Worm (Caenorhabditis elegans) whole organism, late embryonic: Measurements from ENCODE around the gene fbxb-107.
A peak's percentile ranks its signal among the peaks of the same experiment; 100 is the strongest.

ENCODE experiments used
- C08G9.2 ChIP-seq: sonication (generic microtip); optimal IDR thresholded peaks from 2 replicates; lab custom pipeline; 2016; ENCODE audit warnings: mild to moderate bottlenecking, missing genetic modification characterization, moderate library complexity, missing compliant biosample characterization
- T23F11.4 ChIP-seq: fragments of 200-800 bp; sonication (Bioruptor generic); optimal IDR thresholded peaks from 2 replicates; lab custom pipeline; 2018; ENCODE audit warnings: mild to moderate bottlenecking, missing genetic modification characterization, missing compliant biosample characterization
- ceh-18 ChIP-seq: sonication (generic microtip); optimal IDR thresholded peaks from 2 replicates; lab custom pipeline; 2016; ENCODE audit warnings: missing genetic modification characterization, missing compliant biosample characterization
- ceh-19 ChIP-seq: fragments of 200-800 bp; sonication (Bioruptor generic); optimal IDR thresholded peaks from 2 replicates; lab custom pipeline; 2018; ENCODE audit warnings: mild to moderate bottlenecking, missing genetic modification characterization, missing compliant biosample characterization
- ceh-30 ChIP-seq: fragments of 150-350 bp; optimal IDR thresholded peaks from 2 replicates; lab custom pipeline; 2014; ENCODE audit warnings: missing biosample characterization, missing genetic modification characterization
- ceh-45 ChIP-seq: fragments of 200-800 bp; sonication (Bioruptor generic); IDR thresholded peaks from 2 replicates; pipeline ENCODE4 v1.3.6; 2022; ENCODE audit warnings: missing genetic modification reagents, missing genetic modification characterization, missing compliant biosample characterization
- dve-1 ChIP-seq: sonication (generic microtip); optimal IDR thresholded peaks from 2 replicates; lab custom pipeline; 2017; ENCODE audit warnings: antibody characterized with exemption, mild to moderate bottlenecking, missing genetic modification characterization, missing compliant biosample characterization
- elt-2 ChIP-seq: sonication (generic microtip); optimal IDR thresholded peaks from 2 replicates; lab custom pipeline; 2016; ENCODE audit warnings: missing genetic modification reagents, missing genetic modification characterization, missing compliant biosample characterization
- elt-4 ChIP-seq: sonication (generic microtip); optimal IDR thresholded peaks from 2 replicates; lab custom pipeline; 2016; ENCODE audit warnings: missing genetic modification characterization, missing compliant biosample characterization
- ets-4 ChIP-seq: sonication (generic microtip); optimal IDR thresholded peaks from 2 replicates; lab custom pipeline; 2016; ENCODE audit warnings: missing genetic modification characterization, missing compliant biosample characterization
- fax-1 ChIP-seq: sonication (generic microtip); optimal IDR thresholded peaks from 2 replicates; lab custom pipeline; 2016; ENCODE audit warnings: missing genotype, missing genetic modification characterization, missing compliant biosample characterization
- fkh-10 ChIP-seq: fragments of 150-350 bp; optimal IDR thresholded peaks from 2 replicates; lab custom pipeline; 2014; ENCODE audit warnings: missing biosample characterization, missing genetic modification reagents, missing genetic modification characterization
- gmeb-2 ChIP-seq: sonication (generic microtip); optimal IDR thresholded peaks from 2 replicates; lab custom pipeline; 2016; ENCODE audit warnings: missing genetic modification characterization, inconsistent platforms, missing compliant biosample characterization
- hlh-15 ChIP-seq: sonication (generic microtip); optimal IDR thresholded peaks from 2 replicates; lab custom pipeline; 2016; ENCODE audit warnings: missing genetic modification characterization, missing compliant biosample characterization
- hlh-30 ChIP-seq: sonication (generic microtip); optimal IDR thresholded peaks from 2 replicates; lab custom pipeline; 2017; ENCODE audit warnings: antibody characterized with exemption, missing genetic modification characterization, missing compliant biosample characterization; ENCODE audit not compliant: insufficient read depth
- hlh-6 ChIP-seq: sonication (generic microtip); optimal IDR thresholded peaks from 2 replicates; lab custom pipeline; 2016; ENCODE audit warnings: missing genotype, missing genetic modification characterization, missing compliant biosample characterization
- lim-6 ChIP-seq: sonication (generic microtip); optimal IDR thresholded peaks from 2 replicates; lab custom pipeline; 2016; ENCODE audit warnings: missing genetic modification characterization, missing compliant biosample characterization
- lin-11 ChIP-seq: fragments of 200-800 bp; sonication (Bioruptor generic); optimal IDR thresholded peaks from 2 replicates; lab custom pipeline; 2018; ENCODE audit warnings: mild to moderate bottlenecking, missing genetic modification characterization, missing compliant biosample characterization
- madf-2 ChIP-seq: sonication (generic microtip); optimal IDR thresholded peaks from 2 replicates; lab custom pipeline; 2017; ENCODE audit warnings: missing genetic modification characterization, missing compliant biosample characterization
- nfya-1 ChIP-seq: sonication (generic microtip); optimal IDR thresholded peaks from 2 replicates; lab custom pipeline; 2017; ENCODE audit warnings: missing genetic modification characterization, mild to moderate bottlenecking, missing compliant biosample characterization, antibody characterized with exemption, moderate library complexity
- nhr-232 ChIP-seq: sonication (generic microtip); optimal IDR thresholded peaks from 2 replicates; lab custom pipeline; 2016; ENCODE audit warnings: missing genetic modification characterization, missing compliant biosample characterization
- npax-4 ChIP-seq: sonication (generic microtip); optimal IDR thresholded peaks from 2 replicates; lab custom pipeline; 2016; ENCODE audit warnings: missing genetic modification characterization, missing compliant biosample characterization
- pax-1 ChIP-seq: fragments of 150-350 bp; optimal IDR thresholded peaks from 2 replicates; lab custom pipeline; 2014; ENCODE audit warnings: missing biosample characterization, missing genetic modification characterization
- pqm-1 ChIP-seq: sonication (generic microtip); optimal IDR thresholded peaks from 2 replicates; lab custom pipeline; 2016; ENCODE audit warnings: missing genetic modification characterization, missing compliant biosample characterization
- sdc-2 ChIP-seq: sonication (generic microtip); optimal IDR thresholded peaks from 2 replicates; lab custom pipeline; 2016; ENCODE audit warnings: missing genotype, missing genetic modification characterization, missing compliant biosample characterization
- sox-4 ChIP-seq: sonication (generic microtip); optimal IDR thresholded peaks from 2 replicates; lab custom pipeline; 2017; ENCODE audit warnings: mild to moderate bottlenecking, missing genetic modification characterization, inconsistent platforms, missing compliant biosample characterization
- syd-9 ChIP-seq: sonication (generic microtip); optimal IDR thresholded peaks from 2 replicates; lab custom pipeline; 2016; ENCODE audit warnings: mild to moderate bottlenecking, missing genetic modification characterization, moderate library complexity, missing compliant biosample characterization
- tbx-2 ChIP-seq: sonication (generic microtip); optimal IDR thresholded peaks from 2 replicates; lab custom pipeline; 2016; ENCODE audit warnings: missing genetic modification characterization, missing compliant biosample characterization
- ttx-3 ChIP-seq: sonication (generic microtip); optimal IDR thresholded peaks from 2 replicates; lab custom pipeline; 2016; ENCODE audit warnings: missing genetic modification reagents, missing genetic modification characterization, missing compliant biosample characterization
- unc-42 ChIP-seq: sonication (generic microtip); optimal IDR thresholded peaks from 2 replicates; lab custom pipeline; 2016; ENCODE audit warnings: missing genotype, missing genetic modification characterization, missing compliant biosample characterization
- unc-55 ChIP-seq: sonication (generic microtip); optimal IDR thresholded peaks from 2 replicates; lab custom pipeline; 2017; ENCODE audit warnings: missing biosample characterization, missing genetic modification reagents, missing genetic modification characterization
- zip-5 ChIP-seq: sonication (generic microtip); optimal IDR thresholded peaks from 2 replicates; lab custom pipeline; 2016; ENCODE audit warnings: missing genetic modification characterization, missing compliant biosample characterization
- ztf-16 ChIP-seq: sonication (generic microtip); optimal IDR thresholded peaks from 2 replicates; lab custom pipeline; 2017; ENCODE audit warnings: missing genetic modification characterization, missing compliant biosample characterization

fbxb-107 gene

DNA sequence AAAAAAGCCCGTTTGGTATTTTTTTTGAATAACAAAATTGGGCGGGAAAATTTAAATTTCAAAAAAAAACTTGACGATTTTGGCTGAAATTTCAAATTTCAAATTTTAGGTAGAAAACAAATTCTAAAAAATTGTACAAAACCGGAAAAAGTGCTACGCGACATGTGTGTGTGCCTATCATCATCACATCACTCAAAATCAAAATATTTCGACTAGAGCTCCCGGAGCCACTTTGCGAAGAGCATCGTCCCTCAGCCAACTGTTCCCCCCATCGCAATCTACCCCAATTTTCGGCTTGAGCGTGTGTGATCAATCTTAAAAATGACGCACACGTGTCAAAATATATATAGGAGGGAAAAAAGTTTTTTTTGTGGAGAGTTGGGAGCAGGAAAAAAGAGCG, 31.8 kb upstream of the fbxb-107 start:
- TF ChIP-seq ceh-30 = no peak
- TF ChIP-seq unc-55 (GFP tag; lab: Kevin White, UChicago) = peak; percentile 52

DNA sequence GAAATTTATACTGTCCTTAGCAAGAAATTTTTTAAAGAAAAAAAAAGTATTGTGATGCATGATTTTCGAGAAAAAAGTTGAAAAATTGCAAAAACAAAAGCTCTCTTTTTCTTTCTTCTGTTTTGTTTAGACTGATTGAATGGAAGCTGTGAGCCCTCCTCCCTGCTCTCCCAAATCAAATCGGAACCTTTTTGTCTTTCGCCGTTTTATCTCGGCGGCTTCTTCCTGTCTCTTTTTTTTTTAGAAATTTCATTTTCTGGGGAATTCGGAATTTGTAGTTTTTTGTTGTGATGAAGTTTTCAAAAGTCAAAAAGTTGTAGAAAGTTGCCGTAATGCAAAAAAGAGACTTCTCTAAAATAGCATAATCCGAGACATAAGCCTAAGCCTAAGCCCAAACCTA, 27.9 kb upstream of the fbxb-107 start:
- TF ChIP-seq pax-1 (tag; lab: Kevin White, UChicago) (no peak), zip-5 (no peak), nfya-1 (tag; lab: Kevin White, UChicago) (no peak), unc-42 (tag; lab: Kevin White, UChicago) (peak; percentile 34), hlh-6 (no peak)

DNA sequence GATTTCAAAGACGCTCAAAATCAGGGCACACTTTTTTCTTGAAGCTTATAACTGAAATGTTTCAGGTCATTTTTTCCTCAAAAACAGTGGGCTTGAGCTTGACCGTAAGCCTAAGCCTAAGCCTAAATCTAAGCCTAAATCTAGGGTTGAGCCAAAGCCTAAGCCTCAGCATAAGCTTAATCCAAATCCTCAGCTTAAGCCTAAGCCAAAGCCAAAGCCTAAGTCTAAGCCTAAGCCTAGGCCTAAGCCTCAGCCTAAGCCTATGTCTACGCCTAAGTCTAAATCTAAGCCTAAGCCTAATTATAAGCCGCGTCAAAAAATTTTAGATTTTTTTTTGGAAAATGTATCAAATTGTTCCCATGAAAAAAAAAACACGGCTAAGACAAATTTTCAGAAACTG, 24.3 kb upstream of the fbxb-107 start:
- no peak for TF ChIP-seq ceh-18 (tag; lab: Kevin White, UChicago)
- no peak for TF ChIP-seq elt-2 (tag; lab: Kevin White, UChicago)
- no peak for TF ChIP-seq npax-4 (tag; lab: Kevin White, UChicago)
- TF ChIP-seq dve-1 (tag; lab: Kevin White, UChicago) = peak; percentile 82
- TF ChIP-seq syd-9 (tag; lab: Kevin White, UChicago) = no peak
- no peak for TF ChIP-seq tbx-2 (tag; lab: Kevin White, UChicago)
- no peak for TF ChIP-seq gmeb-2 (tag; lab: Kevin White, UChicago)
- no peak for TF ChIP-seq sdc-2 (tag; lab: Kevin White, UChicago)
- no peak for TF ChIP-seq T23F11.4

DNA sequence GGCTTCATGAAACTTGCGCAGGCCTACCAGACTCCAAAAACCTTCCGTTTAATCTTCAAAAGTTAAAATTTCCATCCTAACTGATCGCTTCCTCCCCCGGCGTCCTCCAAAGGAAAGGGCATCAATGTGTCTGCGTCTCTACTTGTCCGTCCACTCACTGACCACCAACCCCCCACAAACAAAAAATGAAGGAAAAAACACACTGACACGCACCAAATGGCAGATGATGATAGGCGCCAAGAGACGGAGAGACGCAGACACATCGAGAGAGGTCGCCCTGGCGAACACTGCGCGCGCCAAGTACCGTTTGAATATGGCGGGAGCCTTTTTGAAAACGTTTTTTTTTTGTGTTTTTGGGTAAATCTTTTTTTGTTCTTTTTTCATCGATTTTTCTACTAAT, 23.8 kb upstream of the fbxb-107 start:
- TF ChIP-seq C08G9.2 (tag; lab: Kevin White, UChicago) = no peak
- TF ChIP-seq nfya-1 (tag; lab: Kevin White, UChicago) = peak; percentile 49
- TF ChIP-seq, all 69 proteins: peak for 1

DNA sequence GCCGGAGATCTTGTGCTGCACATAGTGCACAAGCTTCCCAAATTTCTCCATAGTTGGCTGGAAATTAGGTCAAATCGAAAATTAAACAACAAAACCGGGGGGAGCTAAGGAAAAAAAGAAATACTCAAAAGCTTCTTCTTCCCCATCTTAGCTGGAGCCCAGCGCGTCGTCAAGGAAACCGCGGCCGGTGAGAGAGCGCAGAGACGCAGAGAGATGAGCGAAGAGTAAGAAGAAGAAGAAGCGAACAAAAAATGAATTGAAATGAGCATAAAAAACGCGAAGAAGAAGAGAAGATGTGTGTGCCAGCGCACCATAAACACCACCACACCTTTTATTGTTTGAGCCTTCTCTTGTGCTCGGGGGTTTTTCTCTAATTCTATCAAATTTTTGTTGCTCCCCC, 23.4 kb upstream of the fbxb-107 start, which contains the start of gene wdr-31:
Gene wdr-31, minus strand, starts transcription at position 101 of the 400 bp plus-strand sequence.
- TF ChIP-seq ztf-16 = no peak

DNA sequence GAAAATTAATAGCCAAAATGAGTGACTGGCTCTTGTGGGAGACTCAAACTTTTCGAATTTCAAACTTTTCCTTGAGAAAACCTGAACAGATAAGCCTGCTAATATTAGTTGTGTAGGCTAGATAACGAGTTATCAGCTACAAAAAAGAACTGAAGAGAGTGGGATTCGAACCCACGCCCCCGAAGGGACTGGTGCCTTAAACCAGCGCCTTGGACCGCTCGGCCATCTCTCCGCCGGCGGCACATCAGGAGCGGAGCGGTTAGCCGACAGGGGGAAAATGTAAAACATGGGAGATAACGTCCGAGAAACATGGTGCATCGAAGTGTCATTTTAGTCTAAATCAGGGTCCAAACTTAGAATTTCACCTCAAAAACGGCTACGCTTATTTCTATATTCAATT, 22.9 kb upstream of the fbxb-107 start:
- no peak for TF ChIP-seq nhr-232 (tag; lab: Kevin White, UChicago)
- TF ChIP-seq lim-6 (tag; lab: Kevin White, UChicago) = no peak
- no peak for TF ChIP-seq ceh-19 (GFP tag; lab: Kevin White, UChicago)
- no peak for TF ChIP-seq ttx-3 (tag; lab: Kevin White, UChicago)
- no peak for TF ChIP-seq dve-1 (tag; lab: Kevin White, UChicago)
- no peak for TF ChIP-seq hlh-30 (tag; lab: Kevin White, UChicago)
- no peak for TF ChIP-seq pqm-1 (tag; lab: Kevin White, UChicago)
- no peak for TF ChIP-seq ets-4
- TF ChIP-seq fax-1 (tag; lab: Kevin White, UChicago) = no peak
- TF ChIP-seq elt-4 (tag; lab: Kevin White, UChicago) = no peak
- TF ChIP-seq unc-55 (GFP tag; lab: Kevin White, UChicago) = no peak
- no peak for TF ChIP-seq madf-2 (tag; lab: Kevin White, UChicago)
- no peak for TF ChIP-seq fkh-10 (GFP tag; lab: Kevin White, UChicago)
- TF ChIP-seq lin-11 (tag; lab: Kevin White, UChicago) = no peak
- TF ChIP-seq hlh-15 (tag; lab: Kevin White, UChicago) = no peak
- no peak for TF ChIP-seq sox-4
- no peak for TF ChIP-seq ceh-45 (GFP tag; lab: Robert Waterston, UW)
